Fruit fly (Drosophila melanogaster): ENCODE results near the gene slp2.

Gene slp2

dm6 chr2L:3883939-3884338 is 47.3 kb downstream of the slp2 start:
- TF ChIP-seq CG17328 (GFP tag; IDR thresholded peaks at IDR 0.05), result no peak
- TF ChIP-seq CG11696 (GFP tag; IDR thresholded peaks at IDR 0.05), result no peak
- no peak for TF ChIP-seq hb (GFP tag; IDR thresholded peaks at IDR 0.05; ENCODE audit: partially characterized antibody)
- no peak for TF ChIP-seq gro (GFP tag; optimal IDR thresholded peaks at IDR 0.05)
- TF ChIP-seq hbn (GFP tag; IDR thresholded peaks at IDR 0.05; ENCODE audit: partially characterized antibody), result no peak
- no peak for TF ChIP-seq da (GFP tag; optimal IDR thresholded peaks at IDR 0.05)
- TF ChIP-seq CG7987 (GFP tag; optimal IDR thresholded peaks at IDR 0.05), result no peak
- no peak for TF ChIP-seq CG7556 (GFP tag; optimal IDR thresholded peaks at IDR 0.05)
- TF ChIP-seq Hr39 (optimal IDR thresholded peaks at IDR 0.05), result peak; percentile 60
- TF ChIP-seq Ets65A (GFP tag), result peak; percentile 24

- TF ChIP-seq ci (GFP tag; IDR thresholded peaks at IDR 0.05) (0 out of 3 replicates have a peak, but pooled peaks have one; percentile 12), chif (GFP tag; optimal IDR thresholded peaks at IDR 0.05) (peak in 1 of 2 experiments; percentile 0), Meics (GFP tag; optimal IDR thresholded peaks at IDR 0.05) (no peak), CG6813 (GFP tag; optimal IDR thresholded peaks at IDR 0.05) (peak; percentile 35), pfk (GFP tag; optimal IDR thresholded peaks at IDR 0.05) (peak; percentile 24), CG2202 (tag; optimal IDR thresholded peaks at IDR 0.05) (peak; percentile 12), sisA (GFP tag; IDR thresholded peaks at IDR 0.05) (no peak), CG8924 (tag; optimal IDR thresholded peaks at IDR 0.05) (peak; percentile 16), CG17359 (tag; optimal IDR thresholded peaks at IDR 0.05) (no peak), lab (GFP tag; optimal IDR thresholded peaks at IDR 0.05) (peak; percentile 13), cato (GFP tag; optimal IDR thresholded peaks at IDR 0.05; ENCODE audit: borderline replicate concordance) (no peak), gem (tag; optimal IDR thresholded peaks at IDR 0.05) (peak; percentile 4), gfzf (GFP tag; optimal IDR thresholded peaks at IDR 0.05) (no peak), CG14710 (tag; optimal IDR thresholded peaks at IDR 0.05) (peak; percentile 38), pum (GFP tag; optimal IDR thresholded peaks at IDR 0.05) (no peak), CG9727 (GFP tag; optimal IDR thresholded peaks at IDR 0.05) (peak; percentile 1), TFAM (GFP tag; optimal IDR thresholded peaks at IDR 0.05) (no peak), chm (GFP tag; IDR thresholded peaks at IDR 0.05) (peak; percentile 65; the same call in 1 of the 2 replicates), nau (GFP tag; optimal IDR thresholded peaks at IDR 0.05) (no peak), Sry-δ (GFP tag; optimal IDR thresholded peaks at IDR 0.05) (no peak), CG2120 (GFP tag; optimal IDR thresholded peaks at IDR 0.05) (peak; percentile 5), Pdp1 (GFP tag; optimal IDR thresholded peaks at IDR 0.05) (no peak), CG15601 (tag; optimal IDR thresholded peaks at IDR 0.05) (peak; percentile 59), usp (GFP tag; optimal IDR thresholded peaks at IDR 0.05) (no peak), CG10431 (GFP tag; optimal IDR thresholded peaks at IDR 0.05) (peak; percentile 57), Xrp1 (GFP tag; IDR thresholded peaks at IDR 0.05) (peak; percentile 62), stwl (tag; optimal IDR thresholded peaks at IDR 0.05) (peak; percentile 2), Hmr (GFP tag; optimal IDR thresholded peaks at IDR 0.05) (no peak), ATbp (GFP tag; optimal IDR thresholded peaks at IDR 0.05) (peak; percentile 76), ind (GFP tag; optimal IDR thresholded peaks at IDR 0.05) (no peak), CG12071 (GFP tag; optimal IDR thresholded peaks at IDR 0.05) (no peak), Scr (GFP tag; IDR thresholded peaks at IDR 0.05; ENCODE audit: partially characterized antibody) (no peak), Camta (GFP tag; optimal IDR thresholded peaks at IDR 0.05) (peak; percentile 23), D (optimal IDR thresholded peaks at IDR 0.05) (no peak), D (GFP tag; optimal IDR thresholded peaks at IDR 0.05) (peak; percentile 33), bsh (GFP tag; optimal IDR thresholded peaks at IDR 0.05) (peak in 1 of 2 experiments; percentile 51), CG18262 (tag; optimal IDR thresholded peaks at IDR 0.05) (peak; percentile 11), D19A (tag; optimal IDR thresholded peaks at IDR 0.05) (no peak), onecut (GFP tag; IDR thresholded peaks at IDR 0.05) (peak; percentile 8; the same call in 1 of the 2 replicates), Asciz (GFP tag; optimal IDR thresholded peaks at IDR 0.05) (peak; percentile 27)
These were observed 51.5 kb downstream of the slp2 start for dm6 chr2L:3888173-3888572.
